Fruit fly (Drosophila melanogaster): ENCODE data around the gene Mms19.

- TF ChIP-seq Dfd (GFP tag; optimal IDR thresholded peaks at IDR 0.05) (no peak), brk (GFP tag; optimal IDR thresholded peaks at IDR 0.05) (no peak)
Measured at dm6 chr3R:5187806-5188205, 44.5 kb upstream of the Mms19 start.

All from whole organism, wandering third instar larva.